Worm (Caenorhabditis elegans): ENCODE data around the gene col-127.
A peak's percentile ranks its signal among the peaks of the same experiment; 100 is the strongest.

The col-127 gene

ce11 chrIV:11266090-11266489 lies at the start of gene col-127:
Gene col-127 (minus strand): TSS chrIV:11266190.
- TF ChIP-seq ham-2 (GFP tag; optimal IDR thresholded peaks at IDR 0.05) (no peak), lin-32 (GFP tag; optimal IDR thresholded peaks at IDR 0.05) (no peak), tbx-8 (GFP tag; optimal IDR thresholded peaks at IDR 0.05) (no peak), nhr-28 (tag; optimal IDR thresholded peaks at IDR 0.05) (no peak), lsy-2 (tag; optimal IDR thresholded peaks at IDR 0.05) (no peak)

DNA sequence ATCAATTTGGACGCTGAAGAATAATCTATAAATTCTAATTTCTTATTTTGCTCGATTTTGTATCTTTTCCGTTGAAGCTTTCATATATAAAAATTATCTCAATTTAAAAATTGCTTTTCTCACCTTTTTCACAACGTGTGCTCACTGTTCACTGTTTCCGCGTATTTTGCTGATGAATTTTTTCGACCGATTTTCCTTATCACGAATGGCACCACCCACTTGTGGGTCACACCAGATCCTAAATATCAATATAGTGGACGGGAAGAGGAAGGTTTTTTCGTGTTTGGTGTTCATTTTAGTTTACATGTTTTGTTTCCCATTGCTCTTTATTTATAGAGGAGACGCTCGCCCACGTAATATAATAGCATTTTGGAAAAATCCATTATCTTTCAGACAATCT lies 49.7 kb upstream of the col-127 start:
- TF ChIP-seq hlh-1 (tag; optimal IDR thresholded peaks at IDR 0.05) (no peak), nhr-76 (tag; optimal IDR thresholded peaks at IDR 0.05) (no peak), nhr-28 (tag; optimal IDR thresholded peaks at IDR 0.05) (no peak), unc-120 (tag; optimal IDR thresholded peaks at IDR 0.05; ENCODE audit: poor library complexity, severe bottlenecking) (no peak), mls-2 (tag; optimal IDR thresholded peaks at IDR 0.05) (no peak), mep-1 (tag; optimal IDR thresholded peaks at IDR 0.05) (no peak), ceh-39 (tag; optimal IDR thresholded peaks at IDR 0.05) (no peak), lin-13 (tag; optimal IDR thresholded peaks at IDR 0.05) (no peak), lsy-2 (tag; optimal IDR thresholded peaks at IDR 0.05) (no peak), ceh-43 (GFP tag; optimal IDR thresholded peaks at IDR 0.05) (no peak), nhr-237 (tag; optimal IDR thresholded peaks at IDR 0.05) (no peak), ces-1 (GFP tag; optimal IDR thresholded peaks at IDR 0.05) (no peak), sptf-1 (tag; optimal IDR thresholded peaks at IDR 0.05) (no peak), ztf-11 (tag; optimal IDR thresholded peaks at IDR 0.05) (no peak), ceh-83 (GFP tag; optimal IDR thresholded peaks at IDR 0.05) (no peak), lin-32 (GFP tag; optimal IDR thresholded peaks at IDR 0.05) (no peak), bed-3 (GFP tag; optimal IDR thresholded peaks at IDR 0.05) (no peak)

ce11 chrIV:11314885-11315284 lies 48.9 kb upstream of the col-127 start, which contains the start of the genes B0035.3, B0035.22 and pfd-4:
Gene B0035.3 (minus strand): TSS chrIV:11314998.
Gene B0035.22 (plus strand): TSS chrIV:11315153.
Gene pfd-4 (plus strand): TSS chrIV:11315207.
- TF ChIP-seq sem-2 (GFP tag; optimal IDR thresholded peaks at IDR 0.05) = no peak
- TF ChIP-seq hlh-1 (tag; optimal IDR thresholded peaks at IDR 0.05) = no peak
- TF ChIP-seq ces-1 (GFP tag; optimal IDR thresholded peaks at IDR 0.05) = peak; percentile 39
- no peak for TF ChIP-seq elt-1 (tag; optimal IDR thresholded peaks at IDR 0.05; ENCODE audit: borderline replicate concordance, insufficient read depth)

ce11 chrIV:11313880-11314279 lies 47.9 kb upstream of the col-127 start, which contains the start of gene dnj-2:
Gene dnj-2 (minus strand): TSS chrIV:11313980.
- TF ChIP-seq ham-2 (GFP tag; optimal IDR thresholded peaks at IDR 0.05) (no peak), pha-4 (tag; optimal IDR thresholded peaks at IDR 0.05) (no peak), nhr-28 (tag; optimal IDR thresholded peaks at IDR 0.05) (no peak)

DNA sequence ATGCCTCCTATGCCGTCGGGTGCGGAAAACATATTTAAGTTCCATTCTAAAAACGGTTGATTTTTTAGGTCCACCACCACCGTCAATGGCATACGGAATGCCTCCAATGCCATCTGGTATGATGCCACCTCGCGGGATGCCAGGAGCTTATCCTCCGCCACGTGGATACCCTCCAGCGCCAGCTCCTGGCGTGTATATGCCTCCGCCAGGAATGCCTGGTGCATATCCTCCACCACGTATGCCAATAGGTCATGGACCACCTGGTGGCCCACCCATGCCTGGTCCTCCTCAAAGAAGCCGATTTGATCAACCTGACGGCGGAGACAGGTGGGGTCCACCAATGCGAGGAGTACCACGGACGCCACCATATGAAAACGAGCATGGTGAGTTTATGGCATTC lies 45.5 kb upstream of the col-127 start:
- TF ChIP-seq lin-32 (GFP tag; optimal IDR thresholded peaks at IDR 0.05) = peak; percentile 38
- peak; percentile 21 for TF ChIP-seq sptf-1 (tag; optimal IDR thresholded peaks at IDR 0.05)
- TF ChIP-seq lin-13 (tag; optimal IDR thresholded peaks at IDR 0.05) = no peak

ce11 chrIV:11310624-11311023 lies 44.6 kb upstream of the col-127 start, which contains the start of gene znf-207:
Gene znf-207 (plus strand): TSS chrIV:11310972.
- TF ChIP-seq hlh-1 (tag; optimal IDR thresholded peaks at IDR 0.05) (no peak), elt-1 (tag; optimal IDR thresholded peaks at IDR 0.05; ENCODE audit: borderline replicate concordance, insufficient read depth) (peak; percentile 20), lin-13 (tag; optimal IDR thresholded peaks at IDR 0.05) (peak; percentile 28), elt-3 (tag; optimal IDR thresholded peaks at IDR 0.05) (no peak), ceh-83 (GFP tag; optimal IDR thresholded peaks at IDR 0.05) (no peak), mls-2 (tag; optimal IDR thresholded peaks at IDR 0.05) (peak; percentile 48), nhr-2 (tag; optimal IDR thresholded peaks at IDR 0.05) (no peak), unc-62 (GFP tag; optimal IDR thresholded peaks at IDR 0.05) (no peak), drap-1 (GFP tag; optimal IDR thresholded peaks at IDR 0.05) (peak; percentile 44), sem-2 (GFP tag; optimal IDR thresholded peaks at IDR 0.05) (no peak), cnd-1 (tag; optimal IDR thresholded peaks at IDR 0.05) (peak; percentile 45), ham-2 (GFP tag; optimal IDR thresholded peaks at IDR 0.05) (no peak), snpc-4 (tag; optimal IDR thresholded peaks at IDR 0.05) (no peak), ceh-43 (GFP tag; optimal IDR thresholded peaks at IDR 0.05) (peak; percentile 29), unc-39 (tag; optimal IDR thresholded peaks at IDR 0.05) (no peak), lsy-2 (tag; optimal IDR thresholded peaks at IDR 0.05) (peak; percentile 26), tbx-8 (GFP tag; optimal IDR thresholded peaks at IDR 0.05) (no peak), ces-1 (GFP tag; optimal IDR thresholded peaks at IDR 0.05) (peak; percentile 95), nhr-12 (tag; optimal IDR thresholded peaks at IDR 0.05) (no peak), ceh-39 (tag; optimal IDR thresholded peaks at IDR 0.05) (no peak), flh-1 (GFP tag; optimal IDR thresholded peaks at IDR 0.05) (peak; percentile 5), mep-1 (tag; optimal IDR thresholded peaks at IDR 0.05) (peak; percentile 47), nhr-237 (tag; optimal IDR thresholded peaks at IDR 0.05) (peak; percentile 16), sptf-1 (tag; optimal IDR thresholded peaks at IDR 0.05) (peak; percentile 76), blmp-1 (tag; optimal IDR thresholded peaks at IDR 0.05) (no peak), bed-3 (GFP tag; optimal IDR thresholded peaks at IDR 0.05) (no peak), M03D4.4 (tag; optimal IDR thresholded peaks at IDR 0.05) (peak; percentile 49), zip-8 (tag; optimal IDR thresholded peaks at IDR 0.05) (no peak), mab-5 (tag; optimal IDR thresholded peaks at IDR 0.05) (no peak), nhr-28 (tag; optimal IDR thresholded peaks at IDR 0.05) (no peak), unc-120 (tag; optimal IDR thresholded peaks at IDR 0.05; ENCODE audit: poor library complexity, severe bottlenecking) (peak; percentile 45), pha-4 (tag; optimal IDR thresholded peaks at IDR 0.05) (peak; percentile 25), lin-32 (GFP tag; optimal IDR thresholded peaks at IDR 0.05) (peak; percentile 9), nhr-76 (tag; optimal IDR thresholded peaks at IDR 0.05) (no peak), ztf-11 (tag; optimal IDR thresholded peaks at IDR 0.05) (peak; percentile 47)

All from whole organism, mixed stage, embryonic.